In the genomic region with DNA sequence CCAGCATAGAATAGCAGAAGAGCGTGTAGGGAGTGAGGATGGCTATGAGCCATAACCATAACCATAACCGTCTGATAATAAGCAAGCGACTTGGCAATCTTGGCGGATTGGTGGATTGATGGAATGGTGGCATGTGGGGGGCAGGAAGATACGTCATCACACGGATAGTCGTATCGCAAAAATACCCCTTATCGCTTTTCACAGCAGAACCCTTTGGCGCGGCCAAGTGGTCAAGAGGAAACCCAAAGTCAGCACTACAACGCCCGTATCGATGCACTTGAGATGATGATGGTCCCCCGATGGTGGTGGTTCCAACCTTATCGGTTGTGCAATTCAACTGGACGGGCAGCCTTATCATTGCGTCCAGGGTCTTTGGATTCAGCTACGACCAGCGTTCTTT, we compare ENCODE assay signal across 1 fruit fly cellular context.
TF ChIP-seq lines count a peak whose summit lies in the region.

No protein-coding gene starts in this region.

TF ChIP-seq in whole organism, embryonic, 481 proteins besides CTCF, POLR2A, EP300 and RAD21 (continued from another document):
- TF ChIP-seq Hr39 (optimal IDR thresholded peaks at IDR 0.05; lab: Kevin White, UChicago), result no peak
- no peak for TF ChIP-seq Jarid2 (GFP tag; optimal IDR thresholded peaks at IDR 0.05; lab: Kevin White, UChicago)
- no peak for TF ChIP-seq hth (optimal IDR thresholded peaks at IDR 0.05; lab: Kevin White, UChicago)
- TF ChIP-seq NC2β (GFP tag; optimal IDR thresholded peaks at IDR 0.05; lab: Kevin White, UChicago), result no peak
- TF ChIP-seq Chrac-16 (GFP tag; optimal IDR thresholded peaks at IDR 0.05; lab: Kevin White, UChicago), result no peak
- TF ChIP-seq CG12659 (GFP tag; optimal IDR thresholded peaks at IDR 0.05; lab: Kevin White, UChicago), result no peak
- TF ChIP-seq ftz-f1 (GFP tag; optimal IDR thresholded peaks at IDR 0.05; lab: Kevin White, UChicago), result no peak
- TF ChIP-seq vnd (GFP tag; IDR thresholded peaks at IDR 0.05; lab: Robert Waterston, UW; ENCODE audit: partially characterized antibody), result no peak
- no peak for TF ChIP-seq run (tag; optimal IDR thresholded peaks at IDR 0.05; lab: Kevin White, UChicago)
- TF ChIP-seq Dp (GFP tag; optimal IDR thresholded peaks at IDR 0.05; lab: Kevin White, UChicago), result no peak
- 0 out of 2 replicates have a peak, but pooled peaks have one; percentile 45 for TF ChIP-seq rib (GFP tag; IDR thresholded peaks at IDR 0.05; lab: Robert Waterston, UW)
- no peak for TF ChIP-seq zen2 (GFP tag; IDR thresholded peaks at IDR 0.05; lab: Robert Waterston, UW; ENCODE audit: partially characterized antibody)
- peak; percentile 47 for TF ChIP-seq mirr (GFP tag; optimal IDR thresholded peaks at IDR 0.05; lab: Kevin White, UChicago)
- TF ChIP-seq ara (GFP tag; IDR thresholded peaks at IDR 0.05; lab: Robert Waterston, UW), result no peak
- TF ChIP-seq HmgZ (tag; optimal IDR thresholded peaks at IDR 0.05; lab: Kevin White, UChicago), result peak; percentile 22
- TF ChIP-seq chn (GFP tag; optimal IDR thresholded peaks at IDR 0.05; lab: Kevin White, UChicago), result no peak
- no peak for TF ChIP-seq Opbp (GFP tag; IDR thresholded peaks at IDR 0.05; lab: Robert Waterston, UW; ENCODE audit: partially characterized antibody)
- no peak for TF ChIP-seq Taf1 (GFP tag; IDR thresholded peaks at IDR 0.05; lab: Robert Waterston, UW)
- TF ChIP-seq grn (GFP tag; optimal IDR thresholded peaks at IDR 0.05; lab: Kevin White, UChicago), result peak; percentile 77
- no peak for TF ChIP-seq btn (GFP tag; optimal IDR thresholded peaks at IDR 0.05; lab: Kevin White, UChicago)
- TF ChIP-seq Dll (GFP tag; IDR thresholded peaks at IDR 0.05; lab: Robert Waterston, UW; ENCODE audit: partially characterized antibody), result no peak
- TF ChIP-seq dan (GFP tag; IDR thresholded peaks at IDR 0.05; lab: Robert Waterston, UW), result no peak
- TF ChIP-seq seq (GFP tag; IDR thresholded peaks at IDR 0.05; lab: Robert Waterston, UW), result no peak
- peak; percentile 3 for TF ChIP-seq CG18599 (GFP tag; optimal IDR thresholded peaks at IDR 0.05; lab: Kevin White, UChicago)
- no peak for TF ChIP-seq sim (GFP tag; IDR thresholded peaks at IDR 0.05; lab: Robert Waterston, UW)
- no peak for TF ChIP-seq Hr78 (GFP tag; optimal IDR thresholded peaks at IDR 0.05; lab: Kevin White, UChicago)
- no peak for TF ChIP-seq Xbp1 (GFP tag; optimal IDR thresholded peaks at IDR 0.05; lab: Kevin White, UChicago)
- no peak for TF ChIP-seq jumu (GFP tag; optimal IDR thresholded peaks at IDR 0.05; lab: Kevin White, UChicago)
- no peak for TF ChIP-seq CG17385 (GFP tag; optimal IDR thresholded peaks at IDR 0.05; lab: Kevin White, UChicago)
- TF ChIP-seq gem (tag; optimal IDR thresholded peaks at IDR 0.05; lab: Kevin White, UChicago), result no peak
- no peak for TF ChIP-seq sob (GFP tag; IDR thresholded peaks at IDR 0.05; lab: Robert Waterston, UW)
- no peak for TF ChIP-seq Optix (GFP tag; IDR thresholded peaks at IDR 0.05; lab: Robert Waterston, UW)
- no peak for TF ChIP-seq CG4730 (GFP tag; IDR thresholded peaks at IDR 0.05; lab: Robert Waterston, UW)
- TF ChIP-seq Lim3 (GFP tag; IDR thresholded peaks at IDR 0.05; lab: Robert Waterston, UW), result no peak
- no peak for TF ChIP-seq CG4617 (GFP tag; optimal IDR thresholded peaks at IDR 0.05; lab: Kevin White, UChicago; ENCODE audit: borderline replicate concordance)
- TF ChIP-seq Adf1 (GFP tag; IDR thresholded peaks at IDR 0.05; lab: Robert Waterston, UW), result no peak
- TF ChIP-seq grau (tag; optimal IDR thresholded peaks at IDR 0.05; lab: Kevin White, UChicago), result no peak
- no peak for TF ChIP-seq Kr (GFP tag; optimal IDR thresholded peaks at IDR 0.05; lab: Kevin White, UChicago)
- no peak for TF ChIP-seq YL-1 (GFP tag; optimal IDR thresholded peaks at IDR 0.05; lab: Kevin White, UChicago)
- TF ChIP-seq Pdp1 (GFP tag; optimal IDR thresholded peaks at IDR 0.05; lab: Kevin White, UChicago), result peak in 1 of 2 experiments; percentile 10
- no peak for TF ChIP-seq trh (GFP tag; optimal IDR thresholded peaks at IDR 0.05; lab: Kevin White, UChicago)
- TF ChIP-seq Dad (GFP tag; optimal IDR thresholded peaks at IDR 0.05; lab: Kevin White, UChicago), result no peak
- TF ChIP-seq hkb (optimal IDR thresholded peaks at IDR 0.05; lab: Kevin White, UChicago), result no peak
- no peak for TF ChIP-seq hkb (GFP tag; IDR thresholded peaks at IDR 0.05; lab: Robert Waterston, UW)
- no peak for TF ChIP-seq wek (GFP tag; optimal IDR thresholded peaks at IDR 0.05; lab: Kevin White, UChicago)
- TF ChIP-seq CG12299 (tag; optimal IDR thresholded peaks at IDR 0.05; lab: Kevin White, UChicago), result no peak
- no peak for TF ChIP-seq schlank (tag; optimal IDR thresholded peaks at IDR 0.05; lab: Kevin White, UChicago)
- TF ChIP-seq CrebB (tag; optimal IDR thresholded peaks at IDR 0.05; lab: Kevin White, UChicago), result no peak
- no peak for TF ChIP-seq Dip2 (GFP tag; IDR thresholded peaks at IDR 0.05; lab: Robert Waterston, UW)
- no peak for TF ChIP-seq Mes4 (GFP tag; optimal IDR thresholded peaks at IDR 0.05; lab: Kevin White, UChicago)
- no peak for TF ChIP-seq aop (GFP tag; IDR thresholded peaks at IDR 0.05; lab: Robert Waterston, UW)
- TF ChIP-seq CG5245 (GFP tag; optimal IDR thresholded peaks at IDR 0.05; lab: Kevin White, UChicago), result no peak
- no peak for TF ChIP-seq Lpt (GFP tag; optimal IDR thresholded peaks at IDR 0.05; lab: Kevin White, UChicago)
- TF ChIP-seq CG1602 (GFP tag; optimal IDR thresholded peaks at IDR 0.05; lab: Kevin White, UChicago), result no peak
- 0 out of 2 replicates have a peak, but pooled peaks have one; percentile 40 for TF ChIP-seq GATAe (GFP tag; conservative IDR thresholded peaks at IDR 0.05; lab: Robert Waterston, UW)
- no peak for TF ChIP-seq CG11398 (GFP tag; optimal IDR thresholded peaks at IDR 0.05; lab: Kevin White, UChicago)
- no peak for TF ChIP-seq CG18619 (GFP tag; optimal IDR thresholded peaks at IDR 0.05; lab: Kevin White, UChicago)
- TF ChIP-seq BtbVII (GFP tag; optimal IDR thresholded peaks at IDR 0.05; lab: Kevin White, UChicago), result peak; percentile 26
- TF ChIP-seq exex (tag; optimal IDR thresholded peaks at IDR 0.05; lab: Kevin White, UChicago), result peak; percentile 77
- peak; percentile 20 for TF ChIP-seq sd (tag; optimal IDR thresholded peaks at IDR 0.05; lab: Kevin White, UChicago)
- peak; percentile 70; the same call in 1 of the 4 replicates for TF ChIP-seq chinmo (GFP tag; IDR thresholded peaks at IDR 0.05; lab: Robert Waterston, UW; ENCODE audit: partially characterized antibody)
- no peak for TF ChIP-seq CG16813 (GFP tag; IDR thresholded peaks at IDR 0.05; lab: Robert Waterston, UW; ENCODE audit: partially characterized antibody)
- no peak for TF ChIP-seq ind (GFP tag; optimal IDR thresholded peaks at IDR 0.05; lab: Kevin White, UChicago)
- no peak for TF ChIP-seq Antp (GFP tag; optimal IDR thresholded peaks at IDR 0.05; lab: Kevin White, UChicago)
- TF ChIP-seq CG8281 (tag; optimal IDR thresholded peaks at IDR 0.05; lab: Kevin White, UChicago), result peak; percentile 97
- no peak for TF ChIP-seq CG18476 (GFP tag; optimal IDR thresholded peaks at IDR 0.05; lab: Kevin White, UChicago)
